Fruit fly (Drosophila melanogaster) whole organism, prepupa: ENCODE results near the gene Sfmbt.

Experiments
- CG11294 ChIP-seq: fragments of 200-800 bp; sonication (Bioruptor generic); IDR thresholded peaks from 2 replicates; pipeline ENCODE4 v1.3.6; 2022; ENCODE audit warnings: missing biosample characterization, missing genetic modification characterization
- CG8119 ChIP-seq: fragments of 200-800 bp; sonication (Bioruptor generic); IDR thresholded peaks from 3 replicates; pipeline ENCODE4 v1.3.6; 2022; ENCODE audit warnings: missing biosample characterization, missing genetic modification characterization
- Hr39 ChIP-seq: fragments of 200-800 bp; sonication (Bioruptor generic); optimal IDR thresholded peaks from 2 replicates; lab custom pipeline; 2016; ENCODE audit warnings: missing biosample characterization, missing genetic modification characterization

dm6 chr2L:13145035-13145683, 31.4 kb downstream of the Sfmbt start:
- peak; percentile 52 for TF ChIP-seq Hr39
- TF ChIP-seq CG11294 (GFP tag; lab: Robert Waterston, UW), result no peak; the same call in 1 of the 2 replicates
- peak; percentile 70 for TF ChIP-seq CG8119 (GFP tag; lab: Robert Waterston, UW)
